Fruit fly (Drosophila melanogaster): ENCODE data around the gene emei.

emei gene

DNA sequence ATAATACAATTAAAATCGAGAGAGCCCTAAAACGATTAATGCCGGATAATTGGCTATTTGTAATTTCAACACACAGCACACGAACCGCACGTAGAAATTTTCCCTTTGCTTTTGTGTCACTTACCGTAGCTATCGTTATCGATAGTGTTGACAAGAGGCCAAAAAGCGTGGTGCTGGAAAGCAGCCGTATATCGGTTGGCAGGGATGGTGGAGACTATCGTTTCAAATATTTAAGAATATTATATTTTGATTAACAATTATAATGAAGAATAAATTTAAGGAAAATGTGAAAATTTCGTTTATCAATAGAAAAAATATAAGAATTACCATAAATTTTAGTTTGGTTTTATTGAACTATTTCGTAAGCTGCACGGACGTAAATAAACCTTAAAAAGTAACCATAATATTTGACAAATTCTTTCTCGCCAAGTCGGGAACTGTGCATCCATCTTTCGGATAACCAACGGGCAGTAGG lies 16.4 kb upstream of the emei start, which contains the start of gene JIL-1 (continued):
- TF ChIP-seq gt (GFP tag; IDR thresholded peaks at IDR 0.05) (no peak), Doc2 (GFP tag; IDR thresholded peaks at IDR 0.05) (no peak), E2f2 (GFP tag; IDR thresholded peaks at IDR 0.05) (peak; percentile 49), scrt (GFP tag; optimal IDR thresholded peaks at IDR 0.05) (no peak), CG7786 (GFP tag; optimal IDR thresholded peaks at IDR 0.05) (peak; percentile 37), Xrp1 (GFP tag; IDR thresholded peaks at IDR 0.05) (peak; percentile 76), ind (GFP tag; optimal IDR thresholded peaks at IDR 0.05) (peak; percentile 64), kay (GFP tag; optimal IDR thresholded peaks at IDR 0.05) (peak; percentile 32), nom (GFP tag; optimal IDR thresholded peaks at IDR 0.05) (no peak), pros (GFP tag; optimal IDR thresholded peaks at IDR 0.05) (no peak), CG11560 (tag; IDR thresholded peaks at IDR 0.05) (peak; percentile 20; the same call in 1 of the 3 replicates), ro (GFP tag; IDR thresholded peaks at IDR 0.05) (no peak), Drgx (GFP tag; IDR thresholded peaks at IDR 0.05) (peak; percentile 24; the same call in 1 of the 2 replicates), CG6854 (GFP tag; optimal IDR thresholded peaks at IDR 0.05) (no peak), CG18011 (GFP tag; optimal IDR thresholded peaks at IDR 0.05) (peak; percentile 39), Doc3 (GFP tag; IDR thresholded peaks at IDR 0.05; ENCODE audit: partially characterized antibody) (peak; percentile 69), disco-r (GFP tag; optimal IDR thresholded peaks at IDR 0.05) (no peak), al (GFP tag; IDR thresholded peaks at IDR 0.05) (peak; percentile 72), crp (GFP tag; optimal IDR thresholded peaks at IDR 0.05) (peak in 1 of 2 experiments; percentile 64), NC2β (GFP tag; optimal IDR thresholded peaks at IDR 0.05) (peak; percentile 52), Hr3 (GFP tag; optimal IDR thresholded peaks at IDR 0.05) (peak; percentile 65), Rx (GFP tag; IDR thresholded peaks at IDR 0.05) (peak; percentile 52), CG4328 (GFP tag; optimal IDR thresholded peaks at IDR 0.05) (no peak), z (GFP tag; IDR thresholded peaks at IDR 0.05) (0 out of 3 replicates have a peak, but pooled peaks have one; percentile 28), CG18619 (GFP tag; optimal IDR thresholded peaks at IDR 0.05) (peak; percentile 41), Nf-YA (GFP tag; IDR thresholded peaks at IDR 0.05) (peak; percentile 9; the same call in 1 of the 2 replicates), CG13624 (GFP tag; optimal IDR thresholded peaks at IDR 0.05) (peak; percentile 46), Sin3A (optimal IDR thresholded peaks at IDR 0.05) (peak; percentile 47), Sry-β (GFP tag; optimal IDR thresholded peaks at IDR 0.05) (peak; percentile 4), sisA (GFP tag; IDR thresholded peaks at IDR 0.05) (peak; percentile 79), inv (GFP tag; IDR thresholded peaks at IDR 0.05; ENCODE audit: partially characterized antibody) (peak; percentile 83), grn (GFP tag; optimal IDR thresholded peaks at IDR 0.05) (no peak), Hand (GFP tag; optimal IDR thresholded peaks at IDR 0.05) (no peak), CoRest (tag; optimal IDR thresholded peaks at IDR 0.05) (peak; percentile 60), CG1603 (tag; optimal IDR thresholded peaks at IDR 0.05) (peak; percentile 35), CG12236 (GFP tag; optimal IDR thresholded peaks at IDR 0.05) (no peak), bigmax (GFP tag; optimal IDR thresholded peaks at IDR 0.05) (no peak), Hmx (GFP tag; optimal IDR thresholded peaks at IDR 0.05) (no peak), Hsf (GFP tag; optimal IDR thresholded peaks at IDR 0.05) (peak; percentile 50), sug (tag; optimal IDR thresholded peaks at IDR 0.05) (peak; percentile 67), Scr (GFP tag; IDR thresholded peaks at IDR 0.05; ENCODE audit: partially characterized antibody) (peak; percentile 88), Oli (tag; optimal IDR thresholded peaks at IDR 0.05) (peak; percentile 35), PHDP (tag; optimal IDR thresholded peaks at IDR 0.05) (peak; percentile 43), ems (GFP tag; optimal IDR thresholded peaks at IDR 0.05) (peak; percentile 51), dysf (GFP tag; IDR thresholded peaks at IDR 0.05) (peak; percentile 75), dan (GFP tag; IDR thresholded peaks at IDR 0.05) (no peak), danr (GFP tag; IDR thresholded peaks at IDR 0.05) (no peak), CG2678 (tag; optimal IDR thresholded peaks at IDR 0.05) (peak; percentile 56), CG8281 (tag; optimal IDR thresholded peaks at IDR 0.05) (no peak), Gug (GFP tag; IDR thresholded peaks at IDR 0.05) (peak; percentile 80), CG3281 (GFP tag; optimal IDR thresholded peaks at IDR 0.05) (peak; percentile 39)
